Fruit fly (Drosophila melanogaster) whole organism: ENCODE measurements around the gene Lipt2.

ENCODE experiments used
- CG8478 ChIP-seq: fragments of >200 bp; optimal IDR thresholded peaks from 2 replicates; lab custom pipeline; 2018; ENCODE audit warnings: inconsistent platforms
- Dll ChIP-seq: fragments of >200 bp; optimal IDR thresholded peaks from 2 replicates; lab custom pipeline; 2017
- EcR ChIP-seq, 2 experiments: fragments of >200 bp; optimal IDR thresholded peaks; 2 replicates each; lab custom pipeline; 2017; ENCODE audit warnings: missing biosample characterization in 2 of 2, missing genetic modification characterization in 2 of 2, missing genetic modification reagents in 2 of 2
- pan ChIP-seq: fragments of >200 bp; optimal IDR thresholded peaks from 2 replicates; lab custom pipeline; 2017
- psq ChIP-seq: fragments of >200 bp; optimal IDR thresholded peaks from 2 replicates; lab custom pipeline; 2017
- usp ChIP-seq: fragments of >200 bp; optimal IDR thresholded peaks from 2 replicates; lab custom pipeline; 2017; ENCODE audit warnings: missing biosample characterization, missing genetic modification characterization, mixed read lengths

Lipt2 gene

DNA sequence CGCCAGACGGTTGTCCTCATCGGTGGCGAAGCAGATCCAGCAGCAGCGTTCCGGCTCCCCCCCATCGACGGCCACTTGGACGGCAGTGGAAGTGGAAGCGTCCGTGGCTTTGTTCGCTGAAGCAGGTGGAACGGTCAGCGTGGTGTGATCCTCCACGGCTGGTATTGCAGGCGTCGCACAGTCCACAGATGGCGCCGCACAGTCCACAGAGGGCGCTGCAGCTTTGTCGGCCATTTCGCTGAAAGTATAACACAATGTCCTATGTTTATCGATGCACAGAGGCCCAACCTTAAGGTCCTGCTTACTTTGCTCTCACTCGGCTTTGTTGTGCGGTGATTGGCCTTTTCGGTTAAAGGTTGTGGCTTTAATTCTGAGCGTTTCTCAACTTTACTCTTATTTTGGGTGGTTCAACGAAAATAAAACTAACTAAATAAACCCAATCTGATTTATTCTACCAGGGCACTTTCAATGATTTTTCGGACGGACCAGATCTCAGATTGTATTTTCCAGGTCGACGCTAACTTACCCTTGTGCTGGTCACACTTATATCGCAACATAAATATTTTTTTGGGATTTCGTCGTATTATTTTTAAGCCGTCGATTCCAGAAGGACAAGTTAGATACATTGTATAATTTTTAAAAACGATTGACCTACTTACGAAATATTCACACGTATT, 39.6 kb downstream of the Lipt2 start, which contains the start of gene CG9855:
Gene CG9855 (minus strand): TSS at position 473 of the 677 bp plus-strand sequence.
- TF ChIP-seq pan: no peak
- TF ChIP-seq Dll: no peak
- TF ChIP-seq psq (lab: Kevin White, UChicago): no peak
- no peak for TF ChIP-seq EcR (GFP tag; optimal IDR thresholded peaks at IDR 0.05; lab: Kevin White, UChicago)
- no peak for TF ChIP-seq usp (GFP tag; lab: Kevin White, UChicago)
- TF ChIP-seq CG8478 (lab: Kevin White, UChicago): no peak

DNA sequence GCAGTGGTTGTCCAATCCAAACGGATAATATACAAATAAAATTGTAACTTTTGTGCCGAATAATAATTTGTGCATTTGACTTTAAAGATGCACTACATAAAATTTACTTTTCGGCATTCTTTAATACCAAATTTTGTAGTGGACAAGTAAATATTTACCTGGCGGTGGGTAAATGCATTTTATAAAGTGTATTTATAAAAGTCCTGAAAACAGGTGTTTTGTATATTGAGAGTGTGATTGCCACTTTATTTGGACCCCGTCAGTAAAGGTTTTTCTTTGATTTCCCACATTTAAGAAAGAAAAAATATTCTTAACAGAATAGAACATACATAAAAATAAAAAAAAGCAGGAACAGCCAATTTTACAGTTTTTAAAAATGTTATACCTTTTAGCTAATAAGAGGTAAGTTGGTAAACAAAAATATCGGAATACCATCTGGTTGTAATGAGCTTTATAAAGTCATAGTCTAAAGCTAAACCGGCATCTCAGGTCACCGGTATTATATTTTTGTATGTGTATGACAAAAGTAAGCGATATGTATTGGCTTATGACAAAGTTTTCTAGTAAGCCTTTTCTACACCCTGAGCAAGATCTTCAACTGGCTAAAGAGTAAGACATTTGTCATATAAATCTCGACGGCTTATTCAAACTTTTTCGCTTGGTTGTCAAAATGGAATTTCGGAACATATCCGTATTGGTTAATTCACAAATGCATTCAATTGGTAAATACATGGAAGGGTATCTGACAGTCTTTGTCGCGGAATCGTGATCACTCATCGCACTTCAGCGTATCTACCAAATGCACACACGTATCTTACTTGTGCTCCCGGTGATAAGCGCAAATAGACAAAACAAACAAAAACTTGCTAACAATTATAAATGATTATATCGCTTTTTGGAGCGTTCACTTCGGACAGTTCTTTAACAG, 42.2 kb downstream of the Lipt2 start:
- TF ChIP-seq pan (no peak), EcR (GFP tag; optimal IDR thresholded peaks at IDR 0.05; lab: Kevin White, UChicago) (no peak)

DNA sequence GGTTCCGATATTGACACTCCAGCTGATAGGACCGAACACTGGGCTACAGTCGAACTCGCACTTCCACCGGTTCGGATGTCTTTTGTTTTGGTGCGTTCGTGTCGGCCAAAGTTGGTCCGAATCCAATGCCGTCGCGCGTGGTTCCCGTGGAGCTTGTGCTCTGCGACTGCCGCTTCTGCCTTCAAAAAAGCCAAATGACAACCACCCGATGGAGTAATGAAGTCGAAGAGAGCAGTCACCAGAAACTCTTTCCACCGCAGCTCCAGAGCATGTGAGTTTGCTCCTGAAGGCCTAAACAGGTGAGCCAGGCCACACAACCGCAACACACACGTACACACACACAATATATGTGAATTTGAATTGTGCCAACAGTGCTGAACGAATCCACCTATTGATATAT, 43.0 kb downstream of the Lipt2 start, which contains the start of gene CG34112:
Gene CG34112 (minus strand): TSS at position 143 of the 400 bp plus-strand sequence.
- TF ChIP-seq EcR (GFP tag; optimal IDR thresholded peaks at IDR 0.05; lab: Kevin White, UChicago) (no peak), pan (no peak), CG8478 (lab: Kevin White, UChicago) (no peak), usp (GFP tag; lab: Kevin White, UChicago) (no peak), psq (lab: Kevin White, UChicago) (no peak), Dll (no peak)

DNA sequence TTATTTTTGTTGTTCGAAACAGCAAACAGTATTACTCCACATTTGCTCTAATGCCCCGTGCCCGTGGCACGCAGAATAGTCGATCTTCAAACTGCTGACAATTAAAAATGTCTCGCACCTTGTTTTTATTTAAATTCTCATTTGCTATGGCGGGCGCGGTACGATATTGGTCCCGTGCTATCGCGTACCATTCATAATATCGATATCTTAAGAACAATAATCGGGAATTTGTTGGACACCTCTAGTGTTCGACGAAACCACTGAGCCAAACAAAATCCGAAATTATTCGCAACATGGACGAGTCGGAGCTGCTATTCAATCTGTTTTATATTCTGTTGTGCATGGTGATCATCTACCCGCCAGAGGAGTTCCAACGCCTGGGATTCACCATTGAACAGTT, 47.0 kb downstream of the Lipt2 start, which contains the start of gene CG14646:
Gene CG14646 (plus strand): TSS at position 234 of the 400 bp plus-strand sequence.
- TF ChIP-seq Dll (no peak), pan (no peak), usp (GFP tag; lab: Kevin White, UChicago) (no peak), EcR (GFP tag; optimal IDR thresholded peaks at IDR 0.05; lab: Kevin White, UChicago) (no peak), CG8478 (lab: Kevin White, UChicago) (no peak), psq (lab: Kevin White, UChicago) (no peak)

DNA sequence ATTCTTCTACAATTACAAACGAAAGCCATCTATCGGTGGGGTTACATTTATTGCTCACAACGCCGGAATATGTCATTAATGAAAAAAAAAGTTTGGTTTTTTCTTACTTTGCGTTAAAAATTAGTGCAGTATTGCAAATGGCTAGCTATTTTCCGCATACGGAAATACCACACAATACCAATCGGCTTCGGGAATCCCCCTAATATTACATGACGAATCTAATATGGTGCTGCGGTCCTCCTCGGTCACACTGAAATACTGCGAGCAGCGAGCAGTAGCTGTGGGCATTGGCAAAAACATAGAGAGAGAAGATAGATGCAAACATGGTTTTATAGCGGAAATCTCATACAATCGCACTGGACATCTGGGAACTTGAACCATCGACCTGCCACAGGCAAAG, 49.6 kb downstream of the Lipt2 start, which contains the start of gene tub:
Gene tub (plus strand): TSS at position 253 of the 400 bp plus-strand sequence.
- TF ChIP-seq usp (GFP tag; lab: Kevin White, UChicago): no peak
- no peak for TF ChIP-seq CG8478 (lab: Kevin White, UChicago)
- no peak for TF ChIP-seq EcR (GFP tag; optimal IDR thresholded peaks at IDR 0.05; lab: Kevin White, UChicago)
- TF ChIP-seq Dll: no peak
- no peak for TF ChIP-seq pan
- no peak for TF ChIP-seq psq (lab: Kevin White, UChicago)
